Fruit fly (Drosophila melanogaster): ENCODE results near the gene fbp.
A peak's percentile ranks its signal among the peaks of the same experiment; 100 is the strongest.

fbp gene

DNA sequence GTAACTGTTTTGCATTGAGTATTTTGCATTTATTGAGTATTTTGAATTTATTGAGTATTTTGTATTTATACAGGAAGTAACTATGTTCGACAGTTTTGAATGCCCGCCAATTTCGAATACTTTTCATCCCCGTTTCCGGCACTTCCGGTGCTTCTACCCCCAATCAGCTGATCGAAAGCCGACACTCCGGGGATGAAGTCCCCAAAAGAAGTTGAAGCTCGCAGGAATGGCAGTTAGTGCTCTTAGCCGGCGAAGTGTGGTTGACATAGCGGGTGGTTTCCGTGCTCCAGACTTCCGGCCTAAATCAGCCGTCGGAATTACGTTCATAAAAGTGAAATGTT lies 32.1 kb upstream of the fbp start, which contains the start of gene sick:
sick (plus strand) TSS at position 255 of the 341 bp plus-strand sequence.
- TF ChIP-seq CG32006 (GFP tag; optimal IDR thresholded peaks at IDR 0.05), result no peak
- no peak for TF ChIP-seq svp (GFP tag)
- TF ChIP-seq Sox15 (GFP tag; optimal IDR thresholded peaks at IDR 0.05), result no peak
- TF ChIP-seq CG6276 (GFP tag; optimal IDR thresholded peaks at IDR 0.05), result no peak
- TF ChIP-seq CG3919 (GFP tag; optimal IDR thresholded peaks at IDR 0.05), result no peak
- no peak for TF ChIP-seq spab (GFP tag; optimal IDR thresholded peaks at IDR 0.05)
- TF ChIP-seq topi (GFP tag; optimal IDR thresholded peaks at IDR 0.05), result no peak
- no peak for TF ChIP-seq dsx (GFP tag; optimal IDR thresholded peaks at IDR 0.05; ENCODE audit: poor library complexity, severe bottlenecking)
- no peak for TF ChIP-seq CG6792 (GFP tag; optimal IDR thresholded peaks at IDR 0.05)
- TF ChIP-seq Blimp-1 (GFP tag; optimal IDR thresholded peaks at IDR 0.05), result no peak
- TF ChIP-seq CG6808 (GFP tag; optimal IDR thresholded peaks at IDR 0.05), result no peak
- TF ChIP-seq CG7368 (GFP tag; optimal IDR thresholded peaks at IDR 0.05), result no peak
- TF ChIP-seq OdsH (GFP tag; optimal IDR thresholded peaks at IDR 0.05), result no peak
- no peak for TF ChIP-seq lz (GFP tag; optimal IDR thresholded peaks at IDR 0.05)
- TF ChIP-seq CG8319 (GFP tag; optimal IDR thresholded peaks at IDR 0.05), result no peak
- TF ChIP-seq net (GFP tag; optimal IDR thresholded peaks at IDR 0.05), result no peak
- no peak for TF ChIP-seq Hr4 (GFP tag; optimal IDR thresholded peaks at IDR 0.05)

DNA sequence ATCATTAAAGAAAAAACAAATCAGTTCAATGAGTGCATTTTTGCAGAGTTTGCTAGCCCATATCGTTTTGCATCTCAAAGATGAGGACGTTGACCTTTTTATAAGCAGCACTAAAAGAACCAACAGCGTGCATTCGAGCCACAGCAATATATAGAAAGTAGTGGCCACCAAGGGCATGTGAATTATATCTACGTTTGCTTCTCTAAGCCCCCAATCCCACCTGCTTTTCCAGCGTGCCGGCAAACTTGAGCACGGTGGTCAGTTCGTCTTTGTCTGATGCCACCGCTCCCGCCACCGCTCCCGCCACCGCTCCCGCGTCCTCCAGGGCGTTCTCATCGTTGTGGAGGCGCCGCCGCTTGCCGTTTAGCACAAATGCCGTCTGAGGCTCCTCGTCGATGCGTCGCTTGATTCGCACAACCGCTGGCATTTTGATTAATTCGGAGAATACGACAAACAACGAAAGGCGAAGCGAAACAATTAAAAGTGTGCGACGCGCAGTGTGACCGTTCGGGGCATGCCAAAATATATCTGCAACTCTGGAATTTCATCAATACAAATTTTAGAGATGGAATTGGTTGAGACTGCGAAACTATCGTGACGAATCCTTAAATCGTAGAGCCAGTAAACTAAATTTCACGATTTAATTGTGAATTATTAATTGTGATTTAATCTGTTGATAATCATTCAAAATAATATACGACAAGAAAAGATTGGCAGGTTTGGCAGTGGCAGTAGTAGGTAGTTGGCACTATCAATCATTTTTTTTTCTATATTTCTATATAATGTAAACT lies 31.6 kb upstream of the fbp start:
- TF ChIP-seq fd85E (GFP tag; optimal IDR thresholded peaks at IDR 0.05) (no peak), Lpt (GFP tag; optimal IDR thresholded peaks at IDR 0.05) (peak; percentile 21), CG15336 (GFP tag; IDR thresholded peaks at IDR 0.05) (0 out of 2 replicates have a peak, but pooled peaks have one; percentile 30), CG34406 (GFP tag; optimal IDR thresholded peaks at IDR 0.05) (peak; percentile 24), spab (GFP tag; optimal IDR thresholded peaks at IDR 0.05) (no peak), CG8319 (GFP tag; optimal IDR thresholded peaks at IDR 0.05) (no peak), lz (GFP tag; optimal IDR thresholded peaks at IDR 0.05) (peak; percentile 62), CG6854 (GFP tag; optimal IDR thresholded peaks at IDR 0.05) (no peak), fkh (GFP tag; optimal IDR thresholded peaks at IDR 0.05) (peak; percentile 0), Met (GFP tag; optimal IDR thresholded peaks at IDR 0.05) (peak; percentile 62), dsx (GFP tag; optimal IDR thresholded peaks at IDR 0.05; ENCODE audit: poor library complexity, severe bottlenecking) (no peak), Sox15 (GFP tag; optimal IDR thresholded peaks at IDR 0.05) (no peak), Hr38 (GFP tag; optimal IDR thresholded peaks at IDR 0.05) (no peak), fd59A (GFP tag; optimal IDR thresholded peaks at IDR 0.05) (no peak), Eip93F (GFP tag; optimal IDR thresholded peaks at IDR 0.05) (no peak), Sox14 (GFP tag; optimal IDR thresholded peaks at IDR 0.05) (peak; percentile 93), CG6792 (GFP tag; optimal IDR thresholded peaks at IDR 0.05) (no peak), Ets96B (tag; optimal IDR thresholded peaks at IDR 0.05) (no peak), pdm3 (GFP tag; optimal IDR thresholded peaks at IDR 0.05) (peak; percentile 22), Eip78C (GFP tag) (peak; percentile 35), CG10669 (GFP tag; optimal IDR thresholded peaks at IDR 0.05) (peak; percentile 32), achi (GFP tag; optimal IDR thresholded peaks at IDR 0.05) (peak; percentile 26), topi (GFP tag; optimal IDR thresholded peaks at IDR 0.05) (peak; percentile 22), esn (GFP tag; optimal IDR thresholded peaks at IDR 0.05) (peak; percentile 55), CG11762 (GFP tag; optimal IDR thresholded peaks at IDR 0.05; ENCODE audit: insufficient read depth) (no peak), CG7368 (GFP tag; optimal IDR thresholded peaks at IDR 0.05) (no peak), vri (GFP tag; optimal IDR thresholded peaks at IDR 0.05) (peak; percentile 3), CG16779 (tag; optimal IDR thresholded peaks at IDR 0.05) (no peak), CG6163 (GFP tag; IDR thresholded peaks at IDR 0.05) (peak; percentile 28; the same call in 1 of the 3 replicates), svp (GFP tag) (peak; percentile 65), CG11294 (GFP tag; IDR thresholded peaks at IDR 0.05) (no peak), Gug (GFP tag; IDR thresholded peaks at IDR 0.05) (no peak), Hr4 (GFP tag; optimal IDR thresholded peaks at IDR 0.05) (peak; percentile 39), OdsH (GFP tag; optimal IDR thresholded peaks at IDR 0.05) (peak; percentile 40), ss (GFP tag; optimal IDR thresholded peaks at IDR 0.05) (no peak), CG6808 (GFP tag; optimal IDR thresholded peaks at IDR 0.05) (no peak), acj6 (GFP tag; optimal IDR thresholded peaks at IDR 0.05) (peak; percentile 60), Hr39 (GFP tag; optimal IDR thresholded peaks at IDR 0.05) (peak; percentile 49), dac (GFP tag; optimal IDR thresholded peaks at IDR 0.05) (no peak), CG4318 (GFP tag; optimal IDR thresholded peaks at IDR 0.05) (no peak), CG31627 (GFP tag; optimal IDR thresholded peaks at IDR 0.05) (peak; percentile 53), Smox (GFP tag; optimal IDR thresholded peaks at IDR 0.05) (peak; percentile 66)
